Fruit fly (Drosophila melanogaster) whole organism, embryonic: Measurements from ENCODE around the gene CG42540.

Experiments used
- Ada2b ChIP-seq: fragments of 200-800 bp; sonication (Bioruptor generic); IDR thresholded peaks from 2 replicates; pipeline ENCODE4 v1.3.6; 2022; ENCODE audit warnings: missing biosample characterization, missing genetic modification characterization
- Atf6 ChIP-seq: fragments of 200-800 bp; sonication (Bioruptor generic); IDR thresholded peaks from 2 replicates; pipeline ENCODE4 v1.3.6; 2022; ENCODE audit warnings: missing biosample characterization, missing genetic modification characterization
- CG10543 ChIP-seq: fragments of 200-800 bp; sonication (Bioruptor generic); optimal IDR thresholded peaks from 3 replicates; lab custom pipeline; 2017; ENCODE audit warnings: missing biosample characterization, mild to moderate bottlenecking, missing genetic modification characterization, moderate library complexity
- CG10979 ChIP-seq: fragments of 200-800 bp; sonication (Bioruptor generic); optimal IDR thresholded peaks from 2 replicates; lab custom pipeline; 2018; ENCODE audit warnings: missing biosample characterization, mild to moderate bottlenecking, missing genetic modification characterization, moderate library complexity
- CG11695 ChIP-seq: fragments of 200-800 bp; sonication (Bioruptor generic); IDR thresholded peaks from 3 replicates; pipeline ENCODE4 v1.3.6; 2022; ENCODE audit warnings: missing biosample characterization, missing genetic modification characterization
- CG12071 ChIP-seq: fragments of 200-800 bp; sonication (Bioruptor generic); optimal IDR thresholded peaks from 3 replicates; lab custom pipeline; 2018; ENCODE audit warnings: missing biosample characterization, mild to moderate bottlenecking, missing genetic modification characterization
- CG13894 ChIP-seq: fragments of 200-800 bp; sonication (Bioruptor generic); optimal IDR thresholded peaks from 3 replicates; lab custom pipeline; 2018; ENCODE audit warnings: missing biosample characterization, mild to moderate bottlenecking, missing genetic modification characterization, moderate library complexity
- CG16813 ChIP-seq: fragments of 200-800 bp; sonication (Bioruptor generic); IDR thresholded peaks from 3 replicates; pipeline ENCODE4 v1.3.6; 2022; ENCODE audit warnings: missing biosample characterization, missing genetic modification characterization; ENCODE audit not compliant: partially characterized antibody
- CG16815 ChIP-seq: fragments of 200-800 bp; sonication (Bioruptor generic); optimal IDR thresholded peaks from 3 replicates; lab custom pipeline; 2017; ENCODE audit warnings: missing biosample characterization, mild to moderate bottlenecking, missing genetic modification characterization
- CG17328 ChIP-seq: fragments of 200-800 bp; sonication (Bioruptor generic); IDR thresholded peaks from 2 replicates; pipeline ENCODE4 v1.3.6; 2022; ENCODE audit warnings: missing biosample characterization, missing genetic modification characterization
- CG17802 ChIP-seq: fragments of 200-800 bp; sonication (Bioruptor generic); optimal IDR thresholded peaks from 2 replicates; lab custom pipeline; 2018; ENCODE audit warnings: missing biosample characterization, mild to moderate bottlenecking, missing genetic modification characterization, moderate library complexity
- CG17912 ChIP-seq: fragments of 200-800 bp; sonication (Bioruptor generic); optimal IDR thresholded peaks from 2 replicates; lab custom pipeline; 2018; ENCODE audit warnings: missing biosample characterization, mild to moderate bottlenecking, missing genetic modification characterization
- CG32767 ChIP-seq: fragments of 200-800 bp; sonication (Bioruptor generic); IDR thresholded peaks from 2 replicates; pipeline ENCODE4 v1.3.6; 2022; ENCODE audit warnings: missing biosample characterization, missing genetic modification characterization
- CG3407 ChIP-seq: fragments of 200-800 bp; sonication (Bioruptor generic); optimal IDR thresholded peaks from 2 replicates; lab custom pipeline; 2018; ENCODE audit warnings: missing biosample characterization, mild to moderate bottlenecking, missing genetic modification characterization
- CG4424 ChIP-seq: fragments of 200-800 bp; sonication (Bioruptor generic); optimal IDR thresholded peaks from 3 replicates; lab custom pipeline; 2016; ENCODE audit warnings: missing biosample characterization, missing genetic modification characterization
- CG5953 ChIP-seq: fragments of 200-800 bp; sonication (Bioruptor generic); IDR thresholded peaks from 2 replicates; pipeline ENCODE4 v1.3.6; 2022; ENCODE audit warnings: missing biosample characterization, missing genetic modification characterization
- CG8089 ChIP-seq: fragments of 200-800 bp; sonication (Bioruptor generic); optimal IDR thresholded peaks from 3 replicates; lab custom pipeline; 2016; ENCODE audit warnings: missing biosample characterization, missing genetic modification characterization
- CG8944 ChIP-seq: fragments of 200-800 bp; sonication (Bioruptor generic); optimal IDR thresholded peaks from 3 replicates; lab custom pipeline; 2016; ENCODE audit warnings: missing biosample characterization, missing genetic modification characterization
- Chrac-16 ChIP-seq: fragments of 200-800 bp; sonication (Bioruptor generic); optimal IDR thresholded peaks from 3 replicates; lab custom pipeline; 2016; ENCODE audit warnings: missing biosample characterization, missing genetic modification characterization
- Fer3 ChIP-seq: fragments of 200-800 bp; sonication (Bioruptor generic); optimal IDR thresholded peaks from 2 replicates; lab custom pipeline; 2018; ENCODE audit warnings: missing biosample characterization, mild to moderate bottlenecking, missing genetic modification characterization, moderate library complexity
- GATAe ChIP-seq: fragments of 200-800 bp; sonication (Bioruptor generic); conservative IDR thresholded peaks from 2 replicates; pipeline ENCODE4 v1.3.6; 2022; ENCODE audit warnings: missing biosample characterization, missing genetic modification characterization
- Jarid2 ChIP-seq: fragments of 200-800 bp; sonication (Bioruptor generic); optimal IDR thresholded peaks from 3 replicates; lab custom pipeline; 2017; ENCODE audit warnings: mild to moderate bottlenecking, missing biosample characterization, missing genetic modification reagents, missing genetic modification characterization
- Lpt ChIP-seq: fragments of >200 bp; optimal IDR thresholded peaks from 2 replicates; lab custom pipeline; 2018; ENCODE audit warnings: missing biosample characterization, missing genetic modification characterization
- Max ChIP-seq: fragments of 200-800 bp; sonication (Bioruptor generic); optimal IDR thresholded peaks from 2 replicates; lab custom pipeline; 2016; ENCODE audit warnings: missing biosample characterization, mild to moderate bottlenecking, missing genetic modification characterization
- Nf-YA ChIP-seq: fragments of 200-800 bp; sonication (Bioruptor generic); IDR thresholded peaks from 2 replicates; pipeline ENCODE4 v1.3.6; 2022; ENCODE audit warnings: missing biosample characterization, missing genetic modification characterization
- NfI ChIP-seq: fragments of 200-800 bp; sonication (Bioruptor generic); optimal IDR thresholded peaks from 3 replicates; lab custom pipeline; 2018; ENCODE audit warnings: missing biosample characterization, mild to moderate bottlenecking, missing genetic modification characterization, moderate library complexity
- Oli ChIP-seq: fragments of 200-800 bp; sonication (Bioruptor generic); optimal IDR thresholded peaks from 2 replicates; lab custom pipeline; 2018; ENCODE audit warnings: missing biosample characterization, mild to moderate bottlenecking, missing genetic modification characterization, moderate library complexity
- Sox102F ChIP-seq: fragments of 200-800 bp; sonication (Bioruptor generic); optimal IDR thresholded peaks from 2 replicates; lab custom pipeline; 2018; ENCODE audit warnings: missing biosample characterization, mild to moderate bottlenecking, missing genetic modification characterization, moderate library complexity
- chif ChIP-seq, 2 experiments: fragments of 200-800 bp; sonication (Bioruptor generic); optimal IDR thresholded peaks; 3 replicates each; lab custom pipeline; 2016; ENCODE audit warnings: missing biosample characterization in 2 of 2, missing genetic modification characterization in 2 of 2
- ci ChIP-seq: fragments of 200-800 bp; sonication (Bioruptor generic); IDR thresholded peaks from 3 replicates; pipeline ENCODE4 v1.3.6; 2022; ENCODE audit warnings: missing biosample characterization, missing genetic modification characterization
- croc ChIP-seq: fragments of 200-800 bp; sonication (Bioruptor generic); conservative IDR thresholded peaks from 3 replicates; pipeline ENCODE4 v1.3.6; 2022; ENCODE audit warnings: missing biosample characterization, missing genetic modification characterization
- dmrt99B ChIP-seq: fragments of 200-800 bp; sonication (Bioruptor generic); optimal IDR thresholded peaks from 2 replicates; lab custom pipeline; 2018; ENCODE audit warnings: missing biosample characterization, mild to moderate bottlenecking, missing genetic modification characterization, moderate library complexity
- dysf ChIP-seq: fragments of 200-800 bp; sonication (Bioruptor generic); IDR thresholded peaks from 3 replicates; pipeline ENCODE4 v1.3.6; 2022; ENCODE audit warnings: missing biosample characterization, missing genetic modification characterization
- fd102C ChIP-seq: fragments of 200-800 bp; sonication (Bioruptor generic); optimal IDR thresholded peaks from 2 replicates; lab custom pipeline; 2018; ENCODE audit warnings: missing biosample characterization, mild to moderate bottlenecking, missing genetic modification characterization, moderate library complexity
- fru ChIP-seq: fragments of >200 bp; optimal IDR thresholded peaks from 2 replicates; lab custom pipeline; 2017
- gem ChIP-seq: fragments of 200-800 bp; sonication (Bioruptor generic); optimal IDR thresholded peaks from 2 replicates; lab custom pipeline; 2019; ENCODE audit warnings: missing biosample characterization, mild to moderate bottlenecking, missing genetic modification characterization, moderate library complexity
- grau ChIP-seq: fragments of 200-800 bp; optimal IDR thresholded peaks from 3 replicates; lab custom pipeline; 2019; ENCODE audit warnings: missing biosample characterization, mild to moderate bottlenecking, missing genetic modification characterization, moderate library complexity
- hbn ChIP-seq: fragments of 200-800 bp; sonication (Bioruptor generic); IDR thresholded peaks from 2 replicates; pipeline ENCODE4 v1.3.6; 2022; ENCODE audit warnings: missing biosample characterization, missing genetic modification characterization; ENCODE audit not compliant: partially characterized antibody
- hkb ChIP-seq, 2 experiments: fragments of 200-800 bp in 1 of 2; fragments of >200 bp in 1 of 2; sonication (Bioruptor generic) in 1 of 2; IDR thresholded peaks in 1 of 2; optimal IDR thresholded peaks in 1 of 2; 2 replicates each; pipeline versions ENCODE4 v1.3.6 to Lab custom; 2017 to 2022; ENCODE audit warnings: missing biosample characterization in 1 of 2, missing genetic modification characterization in 1 of 2
- inv ChIP-seq: fragments of 200-800 bp; sonication (Bioruptor generic); IDR thresholded peaks from 2 replicates; pipeline ENCODE4 v1.3.6; 2022; ENCODE audit warnings: missing biosample characterization, missing genetic modification characterization; ENCODE audit not compliant: partially characterized antibody
- jing ChIP-seq: fragments of 200-800 bp; sonication (Bioruptor generic); optimal IDR thresholded peaks from 2 replicates; lab custom pipeline; 2018; ENCODE audit warnings: missing biosample characterization, mild to moderate bottlenecking, missing genetic modification characterization
- lbe ChIP-seq: fragments of 200-800 bp; sonication (Bioruptor generic); optimal IDR thresholded peaks from 2 replicates; lab custom pipeline; 2016; ENCODE audit warnings: missing biosample characterization, mild to moderate bottlenecking, missing genetic modification characterization
- lmd ChIP-seq: fragments of 200-800 bp; sonication (Bioruptor generic); IDR thresholded peaks from 2 replicates; pipeline ENCODE4 v1.3.6; 2022; ENCODE audit warnings: missing biosample characterization, missing genetic modification characterization
- lov ChIP-seq, 2 experiments: fragments of 200-800 bp in 1 of 2; fragments of >200 bp in 1 of 2; sonication (Bioruptor generic) in 1 of 2; IDR thresholded peaks in 1 of 2; optimal IDR thresholded peaks in 1 of 2; 2 replicates in 1 of 2; 3 replicates in 1 of 2; pipeline versions ENCODE4 v1.3.6 to Lab custom; 2017 to 2022; ENCODE audit warnings: missing biosample characterization in 1 of 2, missing genetic modification characterization in 1 of 2
- oc ChIP-seq: fragments of 200-800 bp; sonication (Bioruptor generic); optimal IDR thresholded peaks from 2 replicates; lab custom pipeline; 2018; ENCODE audit warnings: missing biosample characterization, mild to moderate bottlenecking, missing genetic modification characterization, moderate library complexity
- otp ChIP-seq: fragments of 200-800 bp; sonication (Bioruptor generic); IDR thresholded peaks from 3 replicates; pipeline ENCODE4, ENCODE4 v1.3.6; 2022; ENCODE audit warnings: missing biosample characterization, missing genetic modification characterization
- peb ChIP-seq: fragments of 200-800 bp; sonication (Bioruptor generic); IDR thresholded peaks from 2 replicates; pipeline ENCODE4 v1.3.6; 2022; ENCODE audit warnings: missing biosample characterization, missing genetic modification characterization
- slbo ChIP-seq: fragments of 200-800 bp; sonication (Bioruptor generic); IDR thresholded peaks from 2 replicates; pipeline ENCODE4 v1.3.6; 2022; ENCODE audit warnings: missing biosample characterization, missing genetic modification characterization
- tin ChIP-seq: fragments of 200-800 bp; sonication (Bioruptor generic); optimal IDR thresholded peaks from 3 replicates; lab custom pipeline; 2016; ENCODE audit warnings: missing biosample characterization, missing genetic modification characterization
- twi ChIP-seq: fragments of 200-800 bp; optimal IDR thresholded peaks from 2 replicates; lab custom pipeline; 2019; ENCODE audit warnings: missing biosample characterization, mild to moderate bottlenecking, missing genetic modification characterization, moderate library complexity

Gene CG42540

DNA sequence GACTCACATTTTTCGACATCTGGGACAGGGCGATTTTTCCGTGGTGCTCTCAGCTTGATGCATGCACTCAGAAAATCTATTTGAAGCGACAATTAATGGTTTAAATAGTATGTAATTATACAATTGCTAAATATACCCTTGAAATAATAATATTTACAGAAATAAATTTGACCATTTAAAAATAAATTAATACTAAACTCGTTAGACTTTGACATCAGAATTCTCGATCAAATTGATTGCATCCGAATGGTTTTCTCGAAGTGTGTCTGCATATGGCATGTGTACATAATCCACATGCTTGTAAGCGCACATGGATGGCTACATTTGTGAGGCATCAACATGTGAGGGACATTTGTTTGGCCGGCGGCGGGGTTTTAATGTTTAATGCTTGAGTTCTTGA lies 9.2 kb upstream of the CG42540 start (continued):
- TF ChIP-seq ci, result 0 out of 3 replicates have a peak, but pooled peaks have one; percentile 20
- no peak for TF ChIP-seq inv
- peak; percentile 61; the same call in 1 of the 2 replicates for TF ChIP-seq peb (GFP tag; lab: Robert Waterston, UW)
- peak; percentile 64 for TF ChIP-seq Max (GFP tag; lab: Kevin White, UChicago)
- TF ChIP-seq lbe (GFP tag; lab: Kevin White, UChicago), result peak; percentile 30
- TF ChIP-seq fd102C (GFP tag; lab: Kevin White, UChicago), result peak; percentile 81
- TF ChIP-seq CG5953 (GFP tag; lab: Robert Waterston, UW), result no peak
- TF ChIP-seq Ada2b, result peak; percentile 42
- TF ChIP-seq CG17328, result peak; percentile 72
- TF ChIP-seq CG16815 (GFP tag; lab: Kevin White, UChicago), result peak; percentile 67
- peak; percentile 20 to 31 for TF ChIP-seq chif (GFP tag; optimal IDR thresholded peaks at IDR 0.05; lab: Kevin White, UChicago)
- TF ChIP-seq Oli (tag; lab: Kevin White, UChicago), result peak; percentile 53
- TF ChIP-seq twi (tag; lab: Kevin White, UChicago), result peak; percentile 100
- TF ChIP-seq CG17912 (GFP tag; lab: Kevin White, UChicago), result no peak
- TF ChIP-seq hkb (optimal IDR thresholded peaks at IDR 0.05; lab: Kevin White, UChicago), result no peak
- TF ChIP-seq hkb (GFP tag; IDR thresholded peaks at IDR 0.05; lab: Robert Waterston, UW), result peak; percentile 76
- TF ChIP-seq croc (GFP tag; lab: Robert Waterston, UW), result peak; percentile 77
- TF ChIP-seq lov (optimal IDR thresholded peaks at IDR 0.05; lab: Kevin White, UChicago), result no peak
- peak; percentile 71; the same call in 1 of the 3 replicates for TF ChIP-seq lov (GFP tag; IDR thresholded peaks at IDR 0.05; lab: Robert Waterston, UW)
- peak; percentile 64 for TF ChIP-seq dmrt99B
- TF ChIP-seq CG10979 (tag; lab: Kevin White, UChicago), result peak; percentile 90
- no peak for TF ChIP-seq fru (lab: Kevin White, UChicago)
- peak; percentile 62; the same call in 1 of the 3 replicates for TF ChIP-seq otp (GFP tag; lab: Robert Waterston, UW)
- no peak for TF ChIP-seq Atf6 (GFP tag; lab: Robert Waterston, UW)
- TF ChIP-seq Nf-YA (GFP tag; lab: Robert Waterston, UW), result peak; percentile 40; the same call in 1 of the 2 replicates
- TF ChIP-seq grau (tag; lab: Kevin White, UChicago), result peak; percentile 66
- TF ChIP-seq CG16813 (GFP tag; lab: Robert Waterston, UW), result no peak
- TF ChIP-seq CG3407 (GFP tag; lab: Kevin White, UChicago), result peak; percentile 40
- TF ChIP-seq CG17802 (tag; lab: Kevin White, UChicago), result peak; percentile 19
- TF ChIP-seq CG8944, result no peak
- TF ChIP-seq jing, result peak; percentile 24
- TF ChIP-seq CG32767 (GFP tag; lab: Robert Waterston, UW), result peak; percentile 52; the same call in 1 of the 2 replicates
- TF ChIP-seq CG10543 (GFP tag; lab: Kevin White, UChicago), result no peak
- TF ChIP-seq dysf, result peak; percentile 46; the same call in 1 of the 3 replicates
- TF ChIP-seq tin (GFP tag; lab: Kevin White, UChicago), result peak; percentile 62
- peak; percentile 72 for TF ChIP-seq CG11695 (GFP tag; lab: Robert Waterston, UW)
- TF ChIP-seq oc (tag; lab: Kevin White, UChicago), result peak; percentile 41
- peak; percentile 69 for TF ChIP-seq CG4424 (GFP tag; lab: Kevin White, UChicago)
- peak; percentile 28 for TF ChIP-seq Fer3 (tag; lab: Kevin White, UChicago)
- TF ChIP-seq lmd (GFP tag; lab: Robert Waterston, UW), result peak; percentile 66
- TF ChIP-seq CG13894 (tag; lab: Kevin White, UChicago), result no peak
- TF ChIP-seq CG8089 (GFP tag; lab: Kevin White, UChicago), result no peak
- no peak for TF ChIP-seq CG12071 (GFP tag; lab: Kevin White, UChicago)
- no peak for TF ChIP-seq Lpt
- TF ChIP-seq hbn (GFP tag; lab: Robert Waterston, UW), result no peak
- no peak for TF ChIP-seq NfI
- peak; percentile 67 for TF ChIP-seq Chrac-16 (GFP tag; lab: Kevin White, UChicago)
- no peak for TF ChIP-seq GATAe (GFP tag; lab: Robert Waterston, UW)
- no peak for TF ChIP-seq slbo (GFP tag; lab: Robert Waterston, UW)
- peak; percentile 85 for TF ChIP-seq gem
- peak; percentile 16 for TF ChIP-seq Jarid2 (GFP tag; lab: Kevin White, UChicago)
- peak; percentile 69 for TF ChIP-seq Sox102F (GFP tag; lab: Kevin White, UChicago)
